Worm (Caenorhabditis elegans) whole organism, L1 larva: ENCODE measurements around the gene Y48A6B.9.

ENCODE experiments used
- C04F5.9 ChIP-seq: sonication (generic microtip); optimal IDR thresholded peaks from 2 replicates; lab custom pipeline; 2016; ENCODE audit warnings: missing genetic modification characterization, missing compliant biosample characterization
- F16B12.6 ChIP-seq: fragments of 150-350 bp; optimal IDR thresholded peaks from 2 replicates; lab custom pipeline; 2014; ENCODE audit warnings: missing biosample characterization, missing genetic modification characterization
- alr-1 ChIP-seq: fragments of 200-800 bp; sonication (Bioruptor generic); optimal IDR thresholded peaks from 2 replicates; lab custom pipeline; 2018; ENCODE audit warnings: borderline replicate concordance, mild to moderate bottlenecking, missing genetic modification characterization, missing compliant biosample characterization
- blmp-1 ChIP-seq: fragments of 150-350 bp; optimal IDR thresholded peaks from 2 replicates; lab custom pipeline; 2014; ENCODE audit warnings: missing biosample characterization, missing genetic modification characterization
- ceh-8 ChIP-seq: fragments of 200-800 bp; sonication (Bioruptor generic); optimal IDR thresholded peaks from 2 replicates; lab custom pipeline; 2018; ENCODE audit warnings: mild to moderate bottlenecking, missing genetic modification characterization, moderate library complexity, missing compliant biosample characterization
- ceh-90 ChIP-seq: sonication (generic microtip); optimal IDR thresholded peaks from 2 replicates; lab custom pipeline; 2016; ENCODE audit warnings: missing genetic modification characterization, missing compliant biosample characterization
- efl-1 ChIP-seq, 4 experiments: fragments of 150-350 bp; optimal IDR thresholded peaks in 3 of 4; peaks in 1 of 4; 1 replicate in 1 of 4; 2 replicates in 3 of 4; lab custom pipeline; 2014; ENCODE audit warnings: missing biosample characterization in 2 of 4, missing genetic modification characterization in 2 of 4, missing genetic modification reagents in 2 of 4
- efl-3 ChIP-seq: fragments of 200-800 bp; sonication (Bioruptor generic); optimal IDR thresholded peaks from 2 replicates; lab custom pipeline; 2018; ENCODE audit warnings: mild to moderate bottlenecking, missing genetic modification characterization, missing compliant biosample characterization
- fkh-8 ChIP-seq: sonication (generic microtip); optimal IDR thresholded peaks from 2 replicates; lab custom pipeline; 2016; ENCODE audit warnings: mild to moderate bottlenecking, missing genetic modification characterization, missing compliant biosample characterization
- fos-1 ChIP-seq: fragments of 150-350 bp; optimal IDR thresholded peaks from 2 replicates; lab custom pipeline; 2014; ENCODE audit warnings: missing biosample characterization, missing genetic modification characterization
- grh-1 ChIP-seq: fragments of 200-800 bp; sonication (Bioruptor generic); IDR thresholded peaks from 2 replicates; pipeline ENCODE4 v1.3.6; 2022; ENCODE audit warnings: missing genetic modification reagents, missing genetic modification characterization, missing compliant biosample characterization
- hlh-17 ChIP-seq: fragments of 200-800 bp; sonication (Bioruptor generic); optimal IDR thresholded peaks from 2 replicates; lab custom pipeline; 2018; ENCODE audit warnings: missing genetic modification characterization, mild to moderate bottlenecking, missing compliant biosample characterization, moderate library complexity, borderline replicate concordance
- jun-1 ChIP-seq: fragments of 150-350 bp; optimal IDR thresholded peaks from 2 replicates; lab custom pipeline; 2014; ENCODE audit warnings: missing biosample characterization, missing genetic modification reagents, missing genetic modification characterization
- lin-13 ChIP-seq: fragments of 150-350 bp; optimal IDR thresholded peaks from 2 replicates; lab custom pipeline; 2014; ENCODE audit warnings: missing biosample characterization, missing genetic modification reagents, missing genetic modification characterization
- lin-14 ChIP-seq: fragments of 200-800 bp; sonication (Bioruptor generic); optimal IDR thresholded peaks from 2 replicates; lab custom pipeline; 2018; ENCODE audit warnings: mild to moderate bottlenecking, missing genetic modification characterization, moderate library complexity, missing compliant biosample characterization
- mab-9 ChIP-seq: fragments of 200-800 bp; sonication (Bioruptor generic); IDR thresholded peaks from 2 replicates; pipeline ENCODE4 v1.3.6; 2022; ENCODE audit warnings: missing genetic modification reagents, missing genetic modification characterization, missing compliant biosample characterization
- mdl-1 ChIP-seq, 2 experiments: fragments of 150-350 bp; optimal IDR thresholded peaks; 2 replicates each; lab custom pipeline; 2014 to 2017; ENCODE audit warnings: missing biosample characterization in 2 of 2, missing genetic modification characterization in 2 of 2, inconsistent platforms in 1 of 2
- mep-1 ChIP-seq: fragments of 150-350 bp; optimal IDR thresholded peaks from 2 replicates; lab custom pipeline; 2014; ENCODE audit warnings: missing biosample characterization, missing genetic modification characterization
- nhr-237 ChIP-seq: fragments of 150-350 bp; optimal IDR thresholded peaks from 2 replicates; lab custom pipeline; 2014; ENCODE audit warnings: missing biosample characterization, missing genetic modification characterization
- nhr-28 ChIP-seq: fragments of 150-350 bp; optimal IDR thresholded peaks from 2 replicates; lab custom pipeline; 2014; ENCODE audit warnings: missing biosample characterization, missing genetic modification characterization
- nhr-77 ChIP-seq: fragments of 150-350 bp; optimal IDR thresholded peaks from 2 replicates; lab custom pipeline; 2014; ENCODE audit warnings: missing biosample characterization, missing genetic modification characterization
- nhr-85 ChIP-seq: sonication (generic microtip); peaks from one replicate; lab custom pipeline; 2016; ENCODE audit warnings: missing genetic modification characterization, inconsistent platforms, missing compliant biosample characterization
- nhr-90 ChIP-seq: sonication (generic microtip); optimal IDR thresholded peaks from 2 replicates; lab custom pipeline; 2016; ENCODE audit warnings: mild to moderate bottlenecking, missing genetic modification characterization, missing compliant biosample characterization; ENCODE audit not compliant: poor library complexity
- pag-3 ChIP-seq: sonication (generic microtip); optimal IDR thresholded peaks from 2 replicates; lab custom pipeline; 2017; ENCODE audit warnings: missing genetic modification characterization, mild to moderate bottlenecking, missing compliant biosample characterization, antibody characterized with exemption, borderline replicate concordance; ENCODE audit not compliant: insufficient read depth
- pax-3 ChIP-seq: fragments of 200-800 bp; sonication (Bioruptor generic); optimal IDR thresholded peaks from 2 replicates; lab custom pipeline; 2018; ENCODE audit warnings: mild to moderate bottlenecking, missing genetic modification characterization, moderate library complexity, missing compliant biosample characterization
- rnt-1 ChIP-seq: sonication (generic microtip); optimal IDR thresholded peaks from 2 replicates; lab custom pipeline; 2016; ENCODE audit warnings: mild to moderate bottlenecking, missing genetic modification characterization, moderate library complexity, missing compliant biosample characterization
- snpc-4 ChIP-seq: fragments of 150-350 bp; optimal IDR thresholded peaks from 2 replicates; lab custom pipeline; 2014; ENCODE audit warnings: missing biosample characterization, missing genetic modification characterization
- snu-23 ChIP-seq: sonication (generic microtip); optimal IDR thresholded peaks from 2 replicates; lab custom pipeline; 2016; ENCODE audit warnings: missing genetic modification characterization, missing compliant biosample characterization
- unc-30 ChIP-seq: sonication (generic microtip); optimal IDR thresholded peaks from 2 replicates; lab custom pipeline; 2017; ENCODE audit warnings: missing biosample characterization, missing genetic modification characterization
- vab-15 ChIP-seq: sonication (generic microtip); optimal IDR thresholded peaks from 2 replicates; lab custom pipeline; 2017; ENCODE audit warnings: missing genotype, mild to moderate bottlenecking, missing genetic modification characterization, missing compliant biosample characterization
- xbp-1 ChIP-seq: sonication (generic microtip); optimal IDR thresholded peaks from 2 replicates; lab custom pipeline; 2016; ENCODE audit warnings: missing genetic modification characterization, missing compliant biosample characterization
- zag-1 ChIP-seq: fragments of 150-350 bp; optimal IDR thresholded peaks from 2 replicates; lab custom pipeline; 2014; ENCODE audit warnings: missing biosample characterization, missing genetic modification characterization
- zip-4 ChIP-seq: fragments of 200-800 bp; sonication (Bioruptor generic); optimal IDR thresholded peaks from 2 replicates; lab custom pipeline; 2018; ENCODE audit warnings: mild to moderate bottlenecking, missing genetic modification characterization, moderate library complexity, missing compliant biosample characterization

The Y48A6B.9 gene

DNA sequence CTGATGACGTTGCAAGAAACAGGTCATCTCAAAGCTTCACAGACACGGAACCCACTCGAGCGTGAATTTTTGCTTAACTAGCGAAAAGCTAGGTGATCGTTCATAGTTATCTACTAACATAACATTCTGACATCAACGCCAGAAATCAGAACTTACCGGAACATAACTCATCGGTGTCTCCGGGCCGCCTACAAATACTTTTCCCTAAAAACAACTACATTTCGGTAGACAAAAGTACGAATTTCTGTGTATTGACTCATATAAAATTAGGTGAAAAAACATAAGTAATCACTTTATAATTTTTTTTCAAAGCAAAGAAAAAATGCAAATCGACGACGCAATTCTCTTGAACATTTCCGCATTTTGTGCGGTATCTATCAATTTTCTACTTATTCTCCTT is 41.2 kb downstream of the Y48A6B.9 start, which contains the start of gene str-261:
str-261 (plus strand) TSS at position 301 of the 400 bp plus-strand sequence.
- TF ChIP-seq efl-1 (optimal IDR thresholded peaks at IDR 0.05; lab: Kevin White, UChicago): no peak
- peak in 1 of 2 experiments; percentile 13 for TF ChIP-seq efl-1 (GFP tag; optimal IDR thresholded peaks at IDR 0.05 in 1 of 2; lab: Kevin White, UChicago)
- TF ChIP-seq jun-1 (tag; lab: Kevin White, UChicago): no peak

DNA sequence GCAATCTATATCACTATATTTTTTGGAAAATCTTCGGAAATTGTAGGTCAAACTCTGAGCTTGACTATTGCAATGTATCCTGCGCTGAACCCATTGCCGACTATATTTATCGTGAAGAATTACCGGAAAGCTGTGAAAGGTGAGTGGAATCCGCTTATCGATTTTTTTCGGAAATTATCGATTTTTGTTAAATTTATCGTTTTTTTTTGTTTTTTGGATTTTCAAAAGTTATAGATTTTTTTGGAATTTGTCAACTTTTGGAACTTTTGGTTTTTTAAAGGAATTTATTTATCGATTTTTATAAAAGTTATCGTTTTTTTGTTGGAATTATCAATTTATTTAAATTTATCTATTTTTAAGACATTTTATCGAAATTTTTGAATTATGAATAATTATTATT is 43.8 kb downstream of the Y48A6B.9 start:
- TF ChIP-seq zag-1 (tag; lab: Kevin White, UChicago) (no peak), grh-1 (GFP tag; lab: Robert Waterston, UW) (no peak), snpc-4 (tag; lab: Kevin White, UChicago) (no peak)

- no peak for TF ChIP-seq mep-1
- no peak for TF ChIP-seq fos-1 (tag; lab: Kevin White, UChicago)
- no peak for TF ChIP-seq rnt-1 (tag; lab: Kevin White, UChicago)
- TF ChIP-seq pax-3 (tag; lab: Kevin White, UChicago): no peak
- no peak for TF ChIP-seq alr-1
- TF ChIP-seq nhr-237 (tag; lab: Kevin White, UChicago): no peak
- no peak for TF ChIP-seq pag-3
- TF ChIP-seq fkh-8 (tag; lab: Kevin White, UChicago): no peak
- TF ChIP-seq nhr-28 (tag; lab: Kevin White, UChicago): no peak
- no peak for TF ChIP-seq F16B12.6 (tag; lab: Kevin White, UChicago)
- TF ChIP-seq ceh-8 (GFP tag; lab: Kevin White, UChicago): no peak
- TF ChIP-seq efl-1 (optimal IDR thresholded peaks at IDR 0.05; lab: Kevin White, UChicago): no peak
- TF ChIP-seq efl-1 (GFP tag; optimal IDR thresholded peaks at IDR 0.05 in 1 of 2; lab: Kevin White, UChicago): no peak
- no peak for TF ChIP-seq nhr-90 (tag; lab: Kevin White, UChicago)
- no peak for TF ChIP-seq lin-14 (GFP tag; lab: Kevin White, UChicago)
Measured at ce11 chrIII:11077404-11077803, 44.4 kb downstream of the Y48A6B.9 start, which contains the start of gene str-246. TSS of gene str-246 (plus strand) at chrIII:11077704.

DNA sequence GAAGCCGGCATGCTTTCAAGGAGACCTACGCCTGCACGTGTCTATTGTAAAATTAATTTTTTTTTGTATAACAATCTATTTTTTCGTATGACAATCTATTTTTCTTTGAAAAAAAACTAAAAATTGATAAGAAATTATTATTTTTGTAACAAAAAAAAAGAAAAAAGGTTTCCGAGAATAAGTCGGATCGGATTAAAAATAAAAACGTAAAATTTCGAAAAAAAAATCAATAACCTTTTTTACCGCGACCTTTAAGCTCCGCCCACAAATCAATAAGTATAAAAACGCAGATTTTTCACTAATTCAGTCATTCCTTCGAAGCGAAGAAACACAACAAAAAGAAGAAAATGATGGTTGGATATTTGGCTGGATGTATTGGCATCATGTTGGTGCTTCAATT is 46.5 kb downstream of the Y48A6B.9 start, which contains the start of gene W09D6.4:
W09D6.4 (plus strand) TSS at position 301 of the 400 bp plus-strand sequence.
- TF ChIP-seq C04F5.9 (no peak), vab-15 (tag; lab: Kevin White, UChicago) (no peak), lin-14 (GFP tag; lab: Kevin White, UChicago) (no peak), pag-3 (no peak), zip-4 (no peak), nhr-85 (no peak), nhr-77 (tag; lab: Kevin White, UChicago) (no peak), mab-9 (GFP tag; lab: Robert Waterston, UW) (no peak), unc-30 (tag; lab: Kevin White, UChicago) (no peak), lin-13 (no peak), efl-3 (no peak), mdl-1 (tag; optimal IDR thresholded peaks at IDR 0.05; lab: Kevin White, UChicago) (no peak), ceh-90 (tag; lab: Kevin White, UChicago) (no peak), blmp-1 (tag; lab: Kevin White, UChicago) (no peak), hlh-17 (GFP tag; lab: Kevin White, UChicago) (no peak), fos-1 (tag; lab: Kevin White, UChicago) (no peak), efl-1 (optimal IDR thresholded peaks at IDR 0.05; lab: Kevin White, UChicago) (no peak), efl-1 (GFP tag; optimal IDR thresholded peaks at IDR 0.05 in 1 of 2; lab: Kevin White, UChicago) (no peak), snu-23 (no peak)

DNA sequence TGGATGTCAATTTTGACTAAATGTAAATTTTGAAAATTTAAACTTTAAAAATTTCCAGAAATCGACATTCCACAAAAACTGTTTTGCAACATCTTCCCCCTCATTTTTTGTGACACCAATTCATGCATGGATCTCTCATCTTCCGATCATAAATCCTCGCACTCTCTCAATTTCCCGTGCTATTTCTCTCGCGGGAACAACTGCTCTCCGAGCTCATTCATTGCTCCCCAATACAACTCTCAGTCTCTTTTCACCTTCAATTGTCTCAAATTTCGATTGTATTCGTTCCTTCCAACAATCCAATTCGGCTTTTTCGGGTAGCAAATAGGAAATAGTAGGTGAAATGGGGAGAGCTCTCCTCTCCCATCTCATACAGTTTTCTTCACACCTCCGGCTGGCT is 49.6 kb downstream of the Y48A6B.9 start:
- TF ChIP-seq efl-1 (optimal IDR thresholded peaks at IDR 0.05; lab: Kevin White, UChicago) (no peak), efl-1 (GFP tag; optimal IDR thresholded peaks at IDR 0.05 in 1 of 2; lab: Kevin White, UChicago) (peak in 1 of 2 experiments; percentile 79), xbp-1 (tag; lab: Kevin White, UChicago) (no peak), nhr-85 (peak; percentile 28)
